Fruit fly (Drosophila melanogaster) whole organism, pupa: ENCODE results near the gene CG12253.
A peak's percentile ranks its signal among the peaks of the same experiment; 100 is the strongest.

Experiments
- CG10348 ChIP-seq: fragments of 200-800 bp; sonication (Bioruptor generic); IDR thresholded peaks from 2 replicates; pipeline ENCODE4 v1.3.6; 2022; ENCODE audit warnings: missing biosample characterization, missing genetic modification characterization
- CG12605 ChIP-seq: fragments of 200-800 bp; sonication (Bioruptor generic); IDR thresholded peaks from 2 replicates; pipeline ENCODE4 v1.3.6; 2022; ENCODE audit warnings: missing biosample characterization, missing genetic modification characterization
- CG13204 ChIP-seq: fragments of 200-800 bp; sonication (Bioruptor generic); optimal IDR thresholded peaks from 2 replicates; lab custom pipeline; 2018; ENCODE audit warnings: missing biosample characterization, mild to moderate bottlenecking, missing genetic modification characterization, moderate library complexity
- CG14655 ChIP-seq: fragments of 200-800 bp; sonication (Bioruptor generic); optimal IDR thresholded peaks from 3 replicates; lab custom pipeline; 2017; ENCODE audit warnings: mild to moderate bottlenecking, missing biosample characterization, missing genetic modification reagents, missing genetic modification characterization
- CG15710 ChIP-seq: fragments of 200-800 bp; sonication (Bioruptor generic); optimal IDR thresholded peaks from 2 replicates; lab custom pipeline; 2018; ENCODE audit warnings: missing biosample characterization, mild to moderate bottlenecking, missing genetic modification characterization, moderate library complexity
- CG17806 ChIP-seq: fragments of 200-800 bp; sonication (Bioruptor generic); optimal IDR thresholded peaks from 2 replicates; lab custom pipeline; 2018; ENCODE audit warnings: missing biosample characterization, mild to moderate bottlenecking, missing genetic modification characterization, moderate library complexity
- CG32121 ChIP-seq: fragments of 200-800 bp; sonication (Bioruptor generic); IDR thresholded peaks from 2 replicates; pipeline ENCODE4 v1.3.6; 2022; ENCODE audit warnings: missing biosample characterization, missing genetic modification characterization
- CG34367 ChIP-seq: fragments of 200-800 bp; sonication (Bioruptor generic); optimal IDR thresholded peaks from 2 replicates; lab custom pipeline; 2018; ENCODE audit warnings: missing biosample characterization, mild to moderate bottlenecking, missing genetic modification characterization
- CG4496 ChIP-seq: fragments of 200-800 bp; sonication (Bioruptor generic); IDR thresholded peaks from 3 replicates; pipeline ENCODE4 v1.3.6; 2022; ENCODE audit warnings: missing biosample characterization, missing genetic modification characterization
- CG8159 ChIP-seq: fragments of 200-800 bp; sonication (Bioruptor generic); optimal IDR thresholded peaks from 3 replicates; lab custom pipeline; 2018; ENCODE audit warnings: missing biosample characterization, mild to moderate bottlenecking, missing genetic modification characterization, moderate library complexity
- CG8301 ChIP-seq: fragments of 200-800 bp; sonication (Bioruptor generic); optimal IDR thresholded peaks from 2 replicates; lab custom pipeline; 2018; ENCODE audit warnings: missing biosample characterization, mild to moderate bottlenecking, missing genetic modification characterization
- CG9948 ChIP-seq: fragments of 200-800 bp; sonication (Bioruptor generic); optimal IDR thresholded peaks from 2 replicates; lab custom pipeline; 2018; ENCODE audit warnings: missing biosample characterization, mild to moderate bottlenecking, missing genetic modification characterization, moderate library complexity
- D1 ChIP-seq: fragments of 200-800 bp; sonication (Bioruptor generic); optimal IDR thresholded peaks from 2 replicates; lab custom pipeline; 2018; ENCODE audit warnings: missing biosample characterization, mild to moderate bottlenecking, missing genetic modification characterization, moderate library complexity
- EcR ChIP-seq: fragments of 200-800 bp; sonication (Bioruptor generic); optimal IDR thresholded peaks from 3 replicates; lab custom pipeline; 2019; ENCODE audit warnings: missing biosample characterization, missing genetic modification characterization, mild to moderate bottlenecking, moderate library complexity, missing genetic modification reagents
- Ets98B ChIP-seq: fragments of 200-800 bp; sonication (Bioruptor generic); IDR thresholded peaks from 2 replicates; pipeline ENCODE4 v1.3.6; 2022; ENCODE audit warnings: missing biosample characterization, missing genetic modification characterization
- Pif1A ChIP-seq: fragments of 200-800 bp; sonication (Bioruptor generic); optimal IDR thresholded peaks from 3 replicates; lab custom pipeline; 2016; ENCODE audit warnings: missing biosample characterization, missing genetic modification characterization
- Pif1B ChIP-seq: fragments of 200-800 bp; sonication (Bioruptor generic); optimal IDR thresholded peaks from 3 replicates; lab custom pipeline; 2016; ENCODE audit warnings: missing biosample characterization, missing genetic modification characterization
- Snoo ChIP-seq: fragments of 200-800 bp; sonication (Bioruptor generic); optimal IDR thresholded peaks from 3 replicates; lab custom pipeline; 2017; ENCODE audit warnings: missing biosample characterization, mild to moderate bottlenecking, missing genetic modification characterization, inconsistent platforms
- fd96Ca ChIP-seq: fragments of 200-800 bp; sonication (Bioruptor generic); IDR thresholded peaks from 3 replicates; pipeline ENCODE4 v1.3.6; 2022; ENCODE audit warnings: missing biosample characterization, missing genetic modification characterization
- gl ChIP-seq: fragments of 200-800 bp; sonication (Bioruptor generic); optimal IDR thresholded peaks from 2 replicates; lab custom pipeline; 2018; ENCODE audit warnings: missing biosample characterization, mild to moderate bottlenecking, missing genetic modification characterization
- rn ChIP-seq: fragments of 200-800 bp; sonication (Bioruptor generic); IDR thresholded peaks from 2 replicates; pipeline ENCODE4 v1.3.6; 2022; ENCODE audit warnings: missing biosample characterization, missing genetic modification characterization

The CG12253 gene

dm6 chr2L:11021606-11022005, 34.0 kb downstream of the CG12253 start:
- peak; percentile 44 for TF ChIP-seq CG8159 (tag; lab: Kevin White, UChicago)
- peak; percentile 5 for TF ChIP-seq Snoo (tag; lab: Kevin White, UChicago)
- peak; percentile 53 for TF ChIP-seq CG9948 (tag; lab: Kevin White, UChicago)
- TF ChIP-seq CG34367 (tag; lab: Kevin White, UChicago): no peak
- peak; percentile 21 for TF ChIP-seq CG17806
- TF ChIP-seq D1 (tag; lab: Kevin White, UChicago): no peak
- peak; percentile 19 for TF ChIP-seq CG8301 (tag; lab: Kevin White, UChicago)
- no peak for TF ChIP-seq CG13204 (GFP tag; lab: Kevin White, UChicago)
- peak; percentile 48 for TF ChIP-seq CG14655

- TF ChIP-seq CG17806 (peak; percentile 14), rn (no peak), CG9948 (tag; lab: Kevin White, UChicago) (peak; percentile 14), CG8301 (tag; lab: Kevin White, UChicago) (peak; percentile 2), CG13204 (GFP tag; lab: Kevin White, UChicago) (no peak), CG14655 (peak; percentile 1), Snoo (tag; lab: Kevin White, UChicago) (no peak), CG8159 (tag; lab: Kevin White, UChicago) (peak; percentile 19), CG15710 (tag; lab: Kevin White, UChicago) (no peak), CG34367 (tag; lab: Kevin White, UChicago) (no peak), Pif1A (GFP tag; lab: Kevin White, UChicago) (peak; percentile 12), fd96Ca (GFP tag; lab: Robert Waterston, UW) (no peak), EcR (GFP tag; lab: Kevin White, UChicago) (no peak), CG32121 (GFP tag; lab: Robert Waterston, UW) (no peak)
Observed at dm6 chr2L:11022804-11023203, 35.2 kb downstream of the CG12253 start.

- TF ChIP-seq Snoo (tag; lab: Kevin White, UChicago) (no peak), CG4496 (GFP tag; lab: Robert Waterston, UW) (no peak), EcR (GFP tag; lab: Kevin White, UChicago) (no peak), CG13204 (GFP tag; lab: Kevin White, UChicago) (no peak), CG34367 (tag; lab: Kevin White, UChicago) (no peak), CG8159 (tag; lab: Kevin White, UChicago) (no peak), CG17806 (no peak), Ets98B (GFP tag; lab: Robert Waterston, UW) (no peak), CG10348 (no peak), CG12605 (GFP tag; lab: Robert Waterston, UW) (no peak), D1 (tag; lab: Kevin White, UChicago) (no peak), Pif1B (no peak), CG8301 (tag; lab: Kevin White, UChicago) (no peak), CG32121 (GFP tag; lab: Robert Waterston, UW) (no peak), gl (tag; lab: Kevin White, UChicago) (no peak), CG9948 (tag; lab: Kevin White, UChicago) (no peak), CG15710 (tag; lab: Kevin White, UChicago) (no peak)
Observed at dm6 chr2L:11023875-11024274, 36.3 kb downstream of the CG12253 start.

- no peak for TF ChIP-seq CG13204 (GFP tag; lab: Kevin White, UChicago)
- TF ChIP-seq CG8159 (tag; lab: Kevin White, UChicago): no peak
- TF ChIP-seq gl (tag; lab: Kevin White, UChicago): peak; percentile 53
- no peak for TF ChIP-seq CG34367 (tag; lab: Kevin White, UChicago)
- TF ChIP-seq rn: no peak
- TF ChIP-seq EcR (GFP tag; lab: Kevin White, UChicago): peak; percentile 84
- no peak for TF ChIP-seq CG17806
- TF ChIP-seq CG15710 (tag; lab: Kevin White, UChicago): no peak
- no peak for TF ChIP-seq CG32121 (GFP tag; lab: Robert Waterston, UW)
- TF ChIP-seq, all 21 proteins: peak for 2
Observed at dm6 chr2L:11027213-11027612, 39.6 kb downstream of the CG12253 start.

dm6 chr2L:11027825-11028496, 40.4 kb downstream of the CG12253 start:
- peak; percentile 92 for TF ChIP-seq EcR (GFP tag; lab: Kevin White, UChicago)
- TF ChIP-seq Pif1B: no peak
- no peak for TF ChIP-seq CG32121 (GFP tag; lab: Robert Waterston, UW)
- TF ChIP-seq CG8301 (tag; lab: Kevin White, UChicago): no peak

- TF ChIP-seq rn: peak; percentile 21; the same call in 1 of the 2 replicates
- TF ChIP-seq gl (tag; lab: Kevin White, UChicago): peak; percentile 38
- TF ChIP-seq CG15710 (tag; lab: Kevin White, UChicago): no peak
- TF ChIP-seq D1 (tag; lab: Kevin White, UChicago): no peak
- peak; percentile 88 for TF ChIP-seq CG12605 (GFP tag; lab: Robert Waterston, UW)
- peak; percentile 74; the same call in 2 of the 3 replicates for TF ChIP-seq CG4496 (GFP tag; lab: Robert Waterston, UW)
- TF ChIP-seq Pif1A (GFP tag; lab: Kevin White, UChicago): peak; percentile 36
- no peak for TF ChIP-seq CG34367 (tag; lab: Kevin White, UChicago)
- TF ChIP-seq CG9948 (tag; lab: Kevin White, UChicago): peak; percentile 6
- TF ChIP-seq CG8159 (tag; lab: Kevin White, UChicago): no peak
- TF ChIP-seq CG17806: no peak
- TF ChIP-seq EcR (GFP tag; lab: Kevin White, UChicago): no peak
- peak; percentile 74 for TF ChIP-seq CG13204 (GFP tag; lab: Kevin White, UChicago)
- peak; percentile 58 for TF ChIP-seq CG14655
- TF ChIP-seq CG10348: no peak
- TF ChIP-seq Snoo (tag; lab: Kevin White, UChicago): no peak
- TF ChIP-seq Ets98B (GFP tag; lab: Robert Waterston, UW): peak; percentile 60; the same call in 1 of the 2 replicates
- no peak for TF ChIP-seq CG8301 (tag; lab: Kevin White, UChicago)
- peak; percentile 21 for TF ChIP-seq CG32121 (GFP tag; lab: Robert Waterston, UW)
- TF ChIP-seq fd96Ca (GFP tag; lab: Robert Waterston, UW): peak; percentile 16; the same call in 1 of the 3 replicates
- no peak for TF ChIP-seq Pif1B
- TF ChIP-seq, all 21 proteins: peak for 11
Observed at dm6 chr2L:11032285-11032970, 44.8 kb downstream of the CG12253 start.
